Fruit fly (Drosophila melanogaster) whole organism, adult: ENCODE results near the gene PGRP-LB.

ENCODE experiments used
- CG11617 ChIP-seq: fragments of 200-800 bp; sonication (Bioruptor generic); optimal IDR thresholded peaks from 2 replicates; lab custom pipeline; 2017; ENCODE audit warnings: mild to moderate bottlenecking, missing biosample characterization, missing genetic modification reagents, missing genetic modification characterization
- CG12768 ChIP-seq: fragments of 200-800 bp; sonication (Bioruptor generic); optimal IDR thresholded peaks from 2 replicates; lab custom pipeline; 2017; ENCODE audit warnings: missing biosample characterization, missing genetic modification characterization, mild to moderate bottlenecking, moderate library complexity, missing genetic modification reagents
- CG14711 ChIP-seq: fragments of 200-800 bp; sonication (Bioruptor generic); optimal IDR thresholded peaks from 2 replicates; lab custom pipeline; 2018; ENCODE audit warnings: missing biosample characterization, mild to moderate bottlenecking, missing genetic modification characterization, moderate library complexity
- CG1620 ChIP-seq: fragments of 200-800 bp; sonication (Bioruptor generic); optimal IDR thresholded peaks from 2 replicates; lab custom pipeline; 2016; ENCODE audit warnings: missing biosample characterization, missing genetic modification characterization
- CG33017 ChIP-seq: fragments of 200-800 bp; sonication (Bioruptor generic); optimal IDR thresholded peaks from 2 replicates; lab custom pipeline; 2018; ENCODE audit warnings: missing biosample characterization, mild to moderate bottlenecking, missing genetic modification characterization, moderate library complexity
- CG5204 ChIP-seq: fragments of 200-800 bp; sonication (Bioruptor generic); optimal IDR thresholded peaks from 2 replicates; lab custom pipeline; 2016; ENCODE audit warnings: missing biosample characterization, missing genetic modification characterization
- CG7045 ChIP-seq: fragments of 200-800 bp; sonication (Bioruptor generic); optimal IDR thresholded peaks from 2 replicates; lab custom pipeline; 2017; ENCODE audit warnings: missing biosample characterization, mild to moderate bottlenecking, missing genetic modification characterization
- CG7101 ChIP-seq: fragments of 200-800 bp; sonication (Bioruptor generic); optimal IDR thresholded peaks from 2 replicates; lab custom pipeline; 2018; ENCODE audit warnings: missing biosample characterization, mild to moderate bottlenecking, missing genetic modification characterization, moderate library complexity
- Clk ChIP-seq: fragments of 200-800 bp; sonication (Bioruptor generic); optimal IDR thresholded peaks from 2 replicates; lab custom pipeline; 2017; ENCODE audit warnings: missing biosample characterization, missing genetic modification characterization
- Crg-1 ChIP-seq: fragments of 200-800 bp; sonication (Bioruptor generic); optimal IDR thresholded peaks from 2 replicates; lab custom pipeline; 2016; ENCODE audit warnings: missing biosample characterization, missing genetic modification characterization
- Hr96 ChIP-seq: fragments of 200-800 bp; sonication (Bioruptor generic); optimal IDR thresholded peaks from 2 replicates; lab custom pipeline; 2016; ENCODE audit warnings: missing biosample characterization, missing genetic modification characterization
- Mnt ChIP-seq: fragments of 200-800 bp; sonication (Bioruptor generic); optimal IDR thresholded peaks from 2 replicates; lab custom pipeline; 2016; ENCODE audit warnings: missing biosample characterization, mild to moderate bottlenecking, missing genetic modification characterization
- bab1 ChIP-seq: fragments of 200-800 bp; sonication (Bioruptor generic); optimal IDR thresholded peaks from 3 replicates; lab custom pipeline; 2019; ENCODE audit warnings: missing biosample characterization, mild to moderate bottlenecking, missing genetic modification characterization, moderate library complexity
- cic ChIP-seq: fragments of 200-800 bp; sonication (Bioruptor generic); optimal IDR thresholded peaks from 2 replicates; lab custom pipeline; 2017; ENCODE audit warnings: missing biosample characterization, mild to moderate bottlenecking, missing genetic modification characterization, moderate library complexity
- cnc ChIP-seq, 2 experiments: fragments of >200 bp; optimal IDR thresholded peaks; 2 replicates each; lab custom pipeline; 2017
- kay ChIP-seq: fragments of 200-800 bp; sonication (Bioruptor generic); peaks from one replicate; lab custom pipeline; 2016; ENCODE audit warnings: missing biosample characterization, missing genetic modification characterization, borderline replicate concordance
- ovo ChIP-seq: fragments of 200-800 bp; sonication (Bioruptor generic); optimal IDR thresholded peaks from 2 replicates; lab custom pipeline; 2016; ENCODE audit warnings: missing biosample characterization, missing genetic modification characterization
- pad ChIP-seq: fragments of 200-800 bp; sonication (Bioruptor generic); optimal IDR thresholded peaks from 3 replicates; lab custom pipeline; 2017; ENCODE audit warnings: missing biosample characterization, missing genetic modification characterization, mild to moderate bottlenecking, moderate library complexity, missing genetic modification reagents
- tj ChIP-seq: fragments of 200-800 bp; sonication (Bioruptor generic); optimal IDR thresholded peaks from 3 replicates; lab custom pipeline; 2017; ENCODE audit warnings: missing biosample characterization, mild to moderate bottlenecking, missing genetic modification characterization, moderate library complexity
- toe ChIP-seq: fragments of 200-800 bp; sonication (Bioruptor generic); optimal IDR thresholded peaks from 2 replicates; lab custom pipeline; 2016; ENCODE audit warnings: missing biosample characterization, missing genetic modification characterization

The PGRP-LB gene

dm6 chr3R:11460502-11461358, at the start of gene PGRP-LB:
Gene PGRP-LB, minus strand, starts transcription at chr3R:11460552.
- TF ChIP-seq CG7101 (tag; lab: Kevin White, UChicago), result no peak
- TF ChIP-seq cic, result peak; percentile 65
- TF ChIP-seq Hr96, result peak; percentile 14
- TF ChIP-seq CG11617 (GFP tag; lab: Kevin White, UChicago), result peak; percentile 27
- TF ChIP-seq CG7045, result no peak
- TF ChIP-seq CG12768, result peak; percentile 28
- TF ChIP-seq kay (GFP tag; lab: Kevin White, UChicago), result peak; percentile 14

- no peak for TF ChIP-seq toe (GFP tag; lab: Kevin White, UChicago)
- no peak for TF ChIP-seq ovo (GFP tag; lab: Kevin White, UChicago)
- TF ChIP-seq CG11617 (GFP tag; lab: Kevin White, UChicago), result no peak
- TF ChIP-seq CG5204 (GFP tag; lab: Kevin White, UChicago), result no peak
- no peak for TF ChIP-seq Mnt
- no peak for TF ChIP-seq bab1 (GFP tag; lab: Kevin White, UChicago)
- TF ChIP-seq CG33017 (tag; lab: Kevin White, UChicago), result no peak
- TF ChIP-seq tj (GFP tag; lab: Kevin White, UChicago), result no peak
- TF ChIP-seq cic, result no peak
- no peak for TF ChIP-seq Crg-1 (GFP tag; lab: Kevin White, UChicago)
- TF ChIP-seq cnc (optimal IDR thresholded peaks at IDR 0.05; lab: Kevin White, UChicago), result no peak
- no peak for TF ChIP-seq CG14711 (tag; lab: Kevin White, UChicago)
- no peak for TF ChIP-seq Clk
- TF ChIP-seq kay (GFP tag; lab: Kevin White, UChicago), result no peak
- TF ChIP-seq CG7101 (tag; lab: Kevin White, UChicago), result no peak
- no peak for TF ChIP-seq CG12768
- TF ChIP-seq CG1620 (GFP tag; lab: Kevin White, UChicago), result no peak
These were observed 39.4 kb upstream of the PGRP-LB start, which contains the start of gene dpr5 for dm6 chr3R:11499715-11500235. Gene dpr5, plus strand, starts transcription at chr3R:11499984.

- no peak for TF ChIP-seq Hr96
- TF ChIP-seq CG1620 (GFP tag; lab: Kevin White, UChicago), result no peak
- TF ChIP-seq tj (GFP tag; lab: Kevin White, UChicago), result no peak
- TF ChIP-seq CG33017 (tag; lab: Kevin White, UChicago), result no peak
- no peak for TF ChIP-seq CG7101 (tag; lab: Kevin White, UChicago)
- no peak for TF ChIP-seq CG5204 (GFP tag; lab: Kevin White, UChicago)
- TF ChIP-seq cnc (optimal IDR thresholded peaks at IDR 0.05; lab: Kevin White, UChicago), result no peak
- TF ChIP-seq CG14711 (tag; lab: Kevin White, UChicago), result no peak
- TF ChIP-seq cic, result no peak
- TF ChIP-seq pad (GFP tag; lab: Kevin White, UChicago), result no peak
- TF ChIP-seq toe (GFP tag; lab: Kevin White, UChicago), result no peak
- no peak for TF ChIP-seq Mnt
- TF ChIP-seq ovo (GFP tag; lab: Kevin White, UChicago), result no peak
- no peak for TF ChIP-seq Clk
- TF ChIP-seq CG11617 (GFP tag; lab: Kevin White, UChicago), result no peak
These were observed 29.9 kb upstream of the PGRP-LB start for dm6 chr3R:11490269-11490668.

- TF ChIP-seq CG14711 (tag; lab: Kevin White, UChicago) (no peak), Mnt (no peak), ovo (GFP tag; lab: Kevin White, UChicago) (no peak)
These were observed 23.0 kb upstream of the PGRP-LB start for dm6 chr3R:11483328-11483868.

dm6 chr3R:11469745-11470144, 9.4 kb upstream of the PGRP-LB start:
- TF ChIP-seq tj (GFP tag; lab: Kevin White, UChicago) (no peak), Hr96 (no peak), CG11617 (GFP tag; lab: Kevin White, UChicago) (no peak), Clk (no peak), CG14711 (tag; lab: Kevin White, UChicago) (no peak), CG7101 (tag; lab: Kevin White, UChicago) (no peak), cnc (optimal IDR thresholded peaks at IDR 0.05; lab: Kevin White, UChicago) (no peak), CG12768 (no peak)

- TF ChIP-seq cnc (optimal IDR thresholded peaks at IDR 0.05; lab: Kevin White, UChicago), result no peak
- TF ChIP-seq pad (GFP tag; lab: Kevin White, UChicago), result no peak
- no peak for TF ChIP-seq CG33017 (tag; lab: Kevin White, UChicago)
- no peak for TF ChIP-seq CG5204 (GFP tag; lab: Kevin White, UChicago)
- TF ChIP-seq CG14711 (tag; lab: Kevin White, UChicago), result no peak
- TF ChIP-seq Crg-1 (GFP tag; lab: Kevin White, UChicago), result no peak
- no peak for TF ChIP-seq bab1 (GFP tag; lab: Kevin White, UChicago)
- TF ChIP-seq ovo (GFP tag; lab: Kevin White, UChicago), result no peak
- TF ChIP-seq Mnt, result no peak
- TF ChIP-seq cic, result no peak
- no peak for TF ChIP-seq Hr96
- no peak for TF ChIP-seq CG11617 (GFP tag; lab: Kevin White, UChicago)
- TF ChIP-seq kay (GFP tag; lab: Kevin White, UChicago), result no peak
- no peak for TF ChIP-seq CG1620 (GFP tag; lab: Kevin White, UChicago)
- no peak for TF ChIP-seq CG7045
- TF ChIP-seq CG12768, result no peak
- no peak for TF ChIP-seq CG7101 (tag; lab: Kevin White, UChicago)
- TF ChIP-seq Clk, result no peak
- TF ChIP-seq tj (GFP tag; lab: Kevin White, UChicago), result no peak
These were observed 7.5 kb upstream of the PGRP-LB start for dm6 chr3R:11467812-11468211.
